3 fruit fly cellular contexts compared by ENCODE assay signal in genomic region chr3L:17495266-17495961, dm6.
TF ChIP-seq lines count a peak whose summit lies in the region.

No protein-coding gene starts in this region.

TF ChIP-seq in whole organism, embryonic, 481 proteins besides CTCF, POLR2A, EP300 and RAD21 (continued from another document and continues in another):
- TF ChIP-seq Hr51 (GFP tag; optimal IDR thresholded peaks at IDR 0.05; lab: Kevin White, UChicago), result peak in 1 of 2 experiments; percentile 16
- TF ChIP-seq CG10209 (GFP tag; optimal IDR thresholded peaks at IDR 0.05; lab: Kevin White, UChicago), result peak; percentile 9
- no peak for TF ChIP-seq ssp (GFP tag; IDR thresholded peaks at IDR 0.05; lab: Robert Waterston, UW)
- TF ChIP-seq pan (optimal IDR thresholded peaks at IDR 0.05; lab: Kevin White, UChicago), result no peak
- no peak for TF ChIP-seq pan (GFP tag; optimal IDR thresholded peaks at IDR 0.05 in 1 of 2, IDR thresholded peaks at IDR 0.05 in 1 of 2)
- TF ChIP-seq CG8944 (GFP tag; optimal IDR thresholded peaks at IDR 0.05; lab: Kevin White, UChicago), result no peak
- no peak for TF ChIP-seq prd (optimal IDR thresholded peaks at IDR 0.05; lab: Kevin White, UChicago)
- 0 out of 3 replicates have a peak, but pooled peaks have one; percentile 28 for TF ChIP-seq prd (GFP tag; IDR thresholded peaks at IDR 0.05; lab: Robert Waterston, UW)
- TF ChIP-seq kni (GFP tag; optimal IDR thresholded peaks at IDR 0.05; lab: Kevin White, UChicago), result peak; percentile 43
- TF ChIP-seq Dbx (GFP tag; IDR thresholded peaks at IDR 0.05; lab: Robert Waterston, UW), result no peak
- TF ChIP-seq Dref (GFP tag; IDR thresholded peaks at IDR 0.05; lab: Robert Waterston, UW), result no peak
- 0 out of 2 replicates have a peak, but pooled peaks have one; percentile 33 for TF ChIP-seq sim (GFP tag; IDR thresholded peaks at IDR 0.05; lab: Robert Waterston, UW)
- no peak for TF ChIP-seq CG1647 (GFP tag; optimal IDR thresholded peaks at IDR 0.05; lab: Kevin White, UChicago)
- peak; percentile 61 for TF ChIP-seq Sox102F (GFP tag; optimal IDR thresholded peaks at IDR 0.05; lab: Kevin White, UChicago)
- peak; percentile 0 for TF ChIP-seq Camta (GFP tag; optimal IDR thresholded peaks at IDR 0.05; lab: Kevin White, UChicago)
- no peak for TF ChIP-seq stc (GFP tag; IDR thresholded peaks at IDR 0.05; lab: Robert Waterston, UW)
- peak; percentile 77 for TF ChIP-seq pros (GFP tag; optimal IDR thresholded peaks at IDR 0.05; lab: Kevin White, UChicago)
- peak; percentile 20 for TF ChIP-seq CG30431 (GFP tag; optimal IDR thresholded peaks at IDR 0.05; lab: Kevin White, UChicago)
- no peak for TF ChIP-seq unc-4 (GFP tag; IDR thresholded peaks at IDR 0.05; lab: Robert Waterston, UW; ENCODE audit: partially characterized antibody)
- peak; percentile 45 for TF ChIP-seq CG2678 (tag; optimal IDR thresholded peaks at IDR 0.05; lab: Kevin White, UChicago)
- TF ChIP-seq danr (GFP tag; IDR thresholded peaks at IDR 0.05; lab: Robert Waterston, UW), result 0 out of 2 replicates have a peak, but pooled peaks have one; percentile 15
- peak; percentile 29; the same call in 1 of the 2 replicates for TF ChIP-seq lmd (GFP tag; IDR thresholded peaks at IDR 0.05; lab: Robert Waterston, UW)
- no peak for TF ChIP-seq CG15514 (GFP tag; optimal IDR thresholded peaks at IDR 0.05; lab: Kevin White, UChicago)
- no peak for TF ChIP-seq Asciz (GFP tag; optimal IDR thresholded peaks at IDR 0.05; lab: Kevin White, UChicago)
- no peak for TF ChIP-seq Sry-β (GFP tag; optimal IDR thresholded peaks at IDR 0.05; lab: Kevin White, UChicago)
- no peak for TF ChIP-seq ftz-f1 (GFP tag; optimal IDR thresholded peaks at IDR 0.05; lab: Kevin White, UChicago)
- no peak for TF ChIP-seq CG14441 (GFP tag; IDR thresholded peaks at IDR 0.05; lab: Robert Waterston, UW)
- TF ChIP-seq Xrp1 (GFP tag; IDR thresholded peaks at IDR 0.05; lab: Robert Waterston, UW), result peak; percentile 59; the same call in 1 of the 2 replicates
- TF ChIP-seq B-H2 (GFP tag; optimal IDR thresholded peaks at IDR 0.05; lab: Kevin White, UChicago), result no peak
- peak; percentile 37 for TF ChIP-seq Sox100B (GFP tag; optimal IDR thresholded peaks at IDR 0.05; lab: Kevin White, UChicago)
- TF ChIP-seq Max (GFP tag; optimal IDR thresholded peaks at IDR 0.05; lab: Kevin White, UChicago), result no peak
- no peak for TF ChIP-seq maf-S (GFP tag; optimal IDR thresholded peaks at IDR 0.05; lab: Kevin White, UChicago)
- TF ChIP-seq row (GFP tag; IDR thresholded peaks at IDR 0.05; lab: Robert Waterston, UW), result peak; percentile 57; the same call in 2 of the 3 replicates
- peak; percentile 53 for TF ChIP-seq fd96Cb (tag; optimal IDR thresholded peaks at IDR 0.05; lab: Kevin White, UChicago)
- peak; percentile 37 for TF ChIP-seq PHDP (tag; optimal IDR thresholded peaks at IDR 0.05; lab: Kevin White, UChicago)
- TF ChIP-seq CG13775 (GFP tag; optimal IDR thresholded peaks at IDR 0.05; lab: Kevin White, UChicago), result no peak
- no peak for TF ChIP-seq CG4328 (GFP tag; optimal IDR thresholded peaks at IDR 0.05; lab: Kevin White, UChicago)
- peak; percentile 52 for TF ChIP-seq CG12391 (tag; optimal IDR thresholded peaks at IDR 0.05; lab: Kevin White, UChicago)
- TF ChIP-seq CG4360 (GFP tag; IDR thresholded peaks at IDR 0.05; lab: Robert Waterston, UW), result no peak
- TF ChIP-seq CG17912 (GFP tag; optimal IDR thresholded peaks at IDR 0.05; lab: Kevin White, UChicago), result no peak
- no peak for TF ChIP-seq CG8478 (optimal IDR thresholded peaks at IDR 0.05; lab: Kevin White, UChicago)
- no peak for TF ChIP-seq pzg (GFP tag; optimal IDR thresholded peaks at IDR 0.05; lab: Kevin White, UChicago)
- no peak for TF ChIP-seq org-1 (GFP tag; optimal IDR thresholded peaks at IDR 0.05; lab: Kevin White, UChicago)
- TF ChIP-seq CG7786 (GFP tag; optimal IDR thresholded peaks at IDR 0.05; lab: Kevin White, UChicago), result no peak

TF ChIP-seq in whole organism, prepupa, 60 proteins besides CTCF, POLR2A, EP300 and RAD21 (continued from another document):
- TF ChIP-seq vri (GFP tag; optimal IDR thresholded peaks at IDR 0.05; lab: Kevin White, UChicago) (peak; percentile 78), dac (GFP tag; optimal IDR thresholded peaks at IDR 0.05; lab: Kevin White, UChicago) (no peak), Smox (GFP tag; optimal IDR thresholded peaks at IDR 0.05; lab: Kevin White, UChicago) (peak; percentile 76), fd59A (GFP tag; optimal IDR thresholded peaks at IDR 0.05; lab: Kevin White, UChicago) (peak; percentile 66), ss (GFP tag; optimal IDR thresholded peaks at IDR 0.05; lab: Kevin White, UChicago) (peak; percentile 60 to 96), Eip75B (GFP tag; optimal IDR thresholded peaks at IDR 0.05; lab: Kevin White, UChicago) (peak; percentile 67), CG6808 (GFP tag; optimal IDR thresholded peaks at IDR 0.05; lab: Kevin White, UChicago) (peak; percentile 70), Sox14 (GFP tag; optimal IDR thresholded peaks at IDR 0.05; lab: Kevin White, UChicago) (peak; percentile 80), CG8319 (GFP tag; optimal IDR thresholded peaks at IDR 0.05; lab: Kevin White, UChicago) (peak; percentile 56), Sox15 (GFP tag; optimal IDR thresholded peaks at IDR 0.05; lab: Kevin White, UChicago) (peak; percentile 48), pdm3 (GFP tag; optimal IDR thresholded peaks at IDR 0.05; lab: Kevin White, UChicago) (peak; percentile 77), CG1621 (tag; optimal IDR thresholded peaks at IDR 0.05; lab: Kevin White, UChicago) (peak; percentile 28), CG8632 (GFP tag; optimal IDR thresholded peaks at IDR 0.05; lab: Kevin White, UChicago) (peak; percentile 55), Blimp-1 (GFP tag; optimal IDR thresholded peaks at IDR 0.05; lab: Kevin White, UChicago) (peak; percentile 61), Ets21C (GFP tag; optimal IDR thresholded peaks at IDR 0.05; lab: Kevin White, UChicago) (peak; percentile 69), Lpt (GFP tag; optimal IDR thresholded peaks at IDR 0.05; lab: Kevin White, UChicago) (no peak), eg (GFP tag; IDR thresholded peaks at IDR 0.05; lab: Robert Waterston, UW) (no peak), CG4318 (GFP tag; optimal IDR thresholded peaks at IDR 0.05; lab: Kevin White, UChicago) (no peak), CG7368 (GFP tag; optimal IDR thresholded peaks at IDR 0.05; lab: Kevin White, UChicago) (peak; percentile 67), CG10631 (GFP tag; optimal IDR thresholded peaks at IDR 0.05; lab: Kevin White, UChicago) (peak; percentile 44), CG6854 (GFP tag; optimal IDR thresholded peaks at IDR 0.05; lab: Kevin White, UChicago) (no peak), CG16779 (tag; optimal IDR thresholded peaks at IDR 0.05; lab: Kevin White, UChicago) (peak; percentile 20), Sox102F (GFP tag; optimal IDR thresholded peaks at IDR 0.05; lab: Kevin White, UChicago) (peak; percentile 82), fd85E (GFP tag; optimal IDR thresholded peaks at IDR 0.05; lab: Kevin White, UChicago) (no peak), Hr38 (GFP tag; optimal IDR thresholded peaks at IDR 0.05; lab: Kevin White, UChicago) (no peak), spab (GFP tag; optimal IDR thresholded peaks at IDR 0.05; lab: Kevin White, UChicago) (peak; percentile 63), lz (GFP tag; optimal IDR thresholded peaks at IDR 0.05; lab: Kevin White, UChicago) (peak; percentile 64), salr (GFP tag; optimal IDR thresholded peaks at IDR 0.05; lab: Kevin White, UChicago) (peak; percentile 26 to 31), fkh (GFP tag; optimal IDR thresholded peaks at IDR 0.05; lab: Kevin White, UChicago) (peak; percentile 61), acj6 (GFP tag; optimal IDR thresholded peaks at IDR 0.05; lab: Kevin White, UChicago) (peak; percentile 75), CG11902 (GFP tag; optimal IDR thresholded peaks at IDR 0.05; lab: Kevin White, UChicago) (peak; percentile 61), CG31627 (GFP tag; optimal IDR thresholded peaks at IDR 0.05; lab: Kevin White, UChicago) (peak; percentile 84), cyc (GFP tag; optimal IDR thresholded peaks at IDR 0.05; lab: Kevin White, UChicago) (peak; percentile 78), CG8119 (GFP tag; IDR thresholded peaks at IDR 0.05; lab: Robert Waterston, UW) (peak; percentile 53), CG11762 (GFP tag; optimal IDR thresholded peaks at IDR 0.05; lab: Kevin White, UChicago; ENCODE audit: insufficient read depth) (peak; percentile 38), CG6276 (GFP tag; optimal IDR thresholded peaks at IDR 0.05; lab: Kevin White, UChicago) (peak; percentile 26), Hr39 (GFP tag; optimal IDR thresholded peaks at IDR 0.05; lab: Kevin White, UChicago) (peak; percentile 83)

TF ChIP-seq in whole organism, wandering third instar larva, 38 proteins besides CTCF, POLR2A, EP300 and RAD21 (continued from another document):
- no peak for TF ChIP-seq Vsx2 (GFP tag; optimal IDR thresholded peaks at IDR 0.05; lab: Kevin White, UChicago; ENCODE audit: partially characterized antibody)
- no peak for TF ChIP-seq usp (GFP tag; optimal IDR thresholded peaks at IDR 0.05; lab: Kevin White, UChicago)
- no peak for TF ChIP-seq Abd-B (GFP tag; optimal IDR thresholded peaks at IDR 0.05; lab: Kevin White, UChicago)
- TF ChIP-seq Myc (optimal IDR thresholded peaks at IDR 0.05; lab: Kevin White, UChicago), result no peak
- peak; percentile 50 for TF ChIP-seq tai (GFP tag; optimal IDR thresholded peaks at IDR 0.05; lab: Kevin White, UChicago)
- peak; percentile 52 for TF ChIP-seq Sp1 (GFP tag; optimal IDR thresholded peaks at IDR 0.05; lab: Kevin White, UChicago)
- peak; percentile 53 for TF ChIP-seq psq (GFP tag; optimal IDR thresholded peaks at IDR 0.05; lab: Kevin White, UChicago)
- no peak for TF ChIP-seq pan (optimal IDR thresholded peaks at IDR 0.05; lab: Kevin White, UChicago)
- TF ChIP-seq foxo (GFP tag; optimal IDR thresholded peaks at IDR 0.05; lab: Kevin White, UChicago), result peak in 1 of 2 experiments; percentile 62
- no peak for TF ChIP-seq Dif (GFP tag; optimal IDR thresholded peaks at IDR 0.05; lab: Kevin White, UChicago; ENCODE audit: partially characterized antibody)
TF ChIP-seq in whole organism, wandering third instar larva: peak in this region for 17.
